Worm (Caenorhabditis elegans) whole organism, L4 larva: ENCODE data around the gene tomm-70.
A peak's percentile ranks its signal among the peaks of the same experiment; 100 is the strongest.

Experiments used
- D1046.2 ChIP-seq: fragments of 200-800 bp; sonication (Bioruptor generic); IDR thresholded peaks from 2 replicates; pipeline ENCODE4 v1.3.6; 2022; ENCODE audit warnings: missing genetic modification characterization, missing compliant biosample characterization
- F44E2.7 ChIP-seq: fragments of 200-800 bp; sonication (Bioruptor generic); IDR thresholded peaks from 2 replicates; pipeline ENCODE4 v2.1.2; 2022; ENCODE audit warnings: missing genetic modification characterization, missing compliant biosample characterization
- F49E8.2 ChIP-seq: sonication (generic microtip); optimal IDR thresholded peaks from 2 replicates; lab custom pipeline; 2016; ENCODE audit warnings: missing compliant biosample characterization, mild to moderate bottlenecking, missing genetic modification characterization, borderline replicate concordance
- R02D3.7 ChIP-seq: fragments of 150-350 bp; sonication (generic microtip); optimal IDR thresholded peaks from 3 replicates; lab custom pipeline; 2014; ENCODE audit warnings: missing biosample characterization, missing genetic modification characterization
- T20F7.1 ChIP-seq: fragments of 200-800 bp; sonication (Bioruptor generic); optimal IDR thresholded peaks from 2 replicates; lab custom pipeline; 2018; ENCODE audit warnings: mild to moderate bottlenecking, missing genetic modification characterization, missing compliant biosample characterization
- Y5F2A.4 ChIP-seq: fragments of 200-800 bp; sonication (Bioruptor generic); optimal IDR thresholded peaks from 2 replicates; lab custom pipeline; 2018; ENCODE audit warnings: mild to moderate bottlenecking, missing genetic modification characterization, missing compliant biosample characterization
- ZK337.2 ChIP-seq: fragments of 200-800 bp; sonication (Bioruptor generic); IDR thresholded peaks from 2 replicates; pipeline ENCODE4 v1.3.6; 2022; ENCODE audit warnings: missing genetic modification reagents, missing genetic modification characterization, missing compliant biosample characterization
- aha-1 ChIP-seq: fragments of 150-350 bp; peaks from one replicate; lab custom pipeline; 2014; ENCODE audit warnings: missing biosample characterization, missing genetic modification characterization
- ceh-28 ChIP-seq: fragments of 150-350 bp; optimal IDR thresholded peaks from 2 replicates; lab custom pipeline; 2014; ENCODE audit warnings: missing biosample characterization, missing genetic modification reagents, missing genetic modification characterization
- ceh-32 ChIP-seq: sonication (generic microtip); optimal IDR thresholded peaks from 2 replicates; lab custom pipeline; 2016; ENCODE audit warnings: mild to moderate bottlenecking, missing genetic modification characterization, missing compliant biosample characterization; ENCODE audit not compliant: poor library complexity
- ceh-62 ChIP-seq: sonication (generic microtip); optimal IDR thresholded peaks from 2 replicates; lab custom pipeline; 2017; ENCODE audit warnings: missing biosample characterization, missing genetic modification characterization
- ces-1 ChIP-seq: fragments of 150-350 bp; sonication (generic microtip); optimal IDR thresholded peaks from 4 replicates; lab custom pipeline; 2014; ENCODE audit warnings: missing biosample characterization, missing genetic modification reagents, missing genetic modification characterization
- ctbp-1 ChIP-seq: fragments of 200-800 bp; sonication (Bioruptor generic); IDR thresholded peaks from 2 replicates; pipeline ENCODE4 v1.3.6; 2022; ENCODE audit warnings: missing genetic modification reagents, missing genetic modification characterization, missing compliant biosample characterization
- daf-19 ChIP-seq: fragments of 200-800 bp; sonication (Bioruptor generic); conservative IDR thresholded peaks from 2 replicates; pipeline ENCODE4 v1.3.6; 2022; ENCODE audit warnings: missing genetic modification characterization, missing compliant biosample characterization
- dmd-8 ChIP-seq: fragments of 200-800 bp; sonication (Bioruptor generic); IDR thresholded peaks from 2 replicates; pipeline ENCODE4 v1.3.6; 2022; ENCODE audit warnings: missing genetic modification characterization, missing compliant biosample characterization
- dmd-9 ChIP-seq: fragments of 200-800 bp; sonication (Bioruptor generic); IDR thresholded peaks from 2 replicates; pipeline ENCODE4 v1.3.6; 2022; ENCODE audit warnings: missing genetic modification reagents, missing genetic modification characterization, missing compliant biosample characterization
- duxl-1 ChIP-seq: sonication (generic microtip); optimal IDR thresholded peaks from 2 replicates; lab custom pipeline; 2016; ENCODE audit warnings: mild to moderate bottlenecking, missing genetic modification characterization, moderate library complexity, missing compliant biosample characterization; ENCODE audit not compliant: poor library complexity
- dve-1 ChIP-seq: sonication (generic microtip); optimal IDR thresholded peaks from 2 replicates; lab custom pipeline; 2017; ENCODE audit warnings: antibody characterized with exemption, mild to moderate bottlenecking, missing genetic modification characterization, missing compliant biosample characterization; ENCODE audit not compliant: insufficient read depth
- fos-1 ChIP-seq: fragments of 150-350 bp; optimal IDR thresholded peaks from 2 replicates; lab custom pipeline; 2014; ENCODE audit warnings: missing biosample characterization, missing genetic modification characterization
- hlh-11 ChIP-seq: fragments of 200-800 bp; sonication (Bioruptor generic); optimal IDR thresholded peaks from 2 replicates; lab custom pipeline; 2018; ENCODE audit warnings: mild to moderate bottlenecking, missing genetic modification characterization, missing compliant biosample characterization
- hlh-30 ChIP-seq: sonication (generic microtip); optimal IDR thresholded peaks from 2 replicates; lab custom pipeline; 2017; ENCODE audit warnings: antibody characterized with exemption, mild to moderate bottlenecking, missing genetic modification characterization, missing compliant biosample characterization; ENCODE audit not compliant: insufficient read depth
- hmg-1.1 ChIP-seq: fragments of 200-800 bp; sonication (Bioruptor generic); IDR thresholded peaks from 2 replicates; pipeline ENCODE4 v1.3.6; 2022; ENCODE audit warnings: missing genetic modification reagents, missing genetic modification characterization, missing compliant biosample characterization
- lin-13 ChIP-seq: fragments of 150-350 bp; optimal IDR thresholded peaks from 2 replicates; lab custom pipeline; 2014; ENCODE audit warnings: missing biosample characterization, missing genetic modification reagents, missing genetic modification characterization
- lin-38 ChIP-seq: fragments of 200-800 bp; sonication (Bioruptor generic); IDR thresholded peaks from 2 replicates; pipeline ENCODE4 v1.3.6; 2022; ENCODE audit warnings: missing genetic modification reagents, missing genetic modification characterization, missing compliant biosample characterization
- lir-3 ChIP-seq: sonication (generic microtip); optimal IDR thresholded peaks from 2 replicates; lab custom pipeline; 2016; ENCODE audit warnings: mild to moderate bottlenecking, missing genetic modification characterization, missing compliant biosample characterization
- mdl-1 ChIP-seq, 2 experiments: fragments of 150-350 bp in 1 of 2; sonication (generic microtip) in 1 of 2; optimal IDR thresholded peaks; 2 replicates each; lab custom pipeline; 2014 to 2017; ENCODE audit warnings: missing biosample characterization in 2 of 2, missing genetic modification characterization in 2 of 2
- mxl-2 ChIP-seq: fragments of 200-800 bp; sonication (Bioruptor generic); conservative IDR thresholded peaks from 2 replicates; pipeline ENCODE4 v1.3.6; 2022; ENCODE audit warnings: missing genetic modification reagents, missing genetic modification characterization, missing compliant biosample characterization
- nhr-10 ChIP-seq: fragments of 150-350 bp; optimal IDR thresholded peaks from 2 replicates; lab custom pipeline; 2014; ENCODE audit warnings: missing biosample characterization, missing genetic modification characterization
- nhr-28 ChIP-seq: fragments of 150-350 bp; optimal IDR thresholded peaks from 2 replicates; lab custom pipeline; 2014; ENCODE audit warnings: missing biosample characterization, missing genetic modification characterization
- nhr-48 ChIP-seq: sonication (generic microtip); optimal IDR thresholded peaks from 2 replicates; lab custom pipeline; 2016; ENCODE audit warnings: mild to moderate bottlenecking, missing genetic modification characterization, missing compliant biosample characterization
- nhr-6 ChIP-seq: fragments of 150-350 bp; optimal IDR thresholded peaks from 2 replicates; lab custom pipeline; 2014; ENCODE audit warnings: missing biosample characterization, missing genetic modification characterization
- nhr-77 ChIP-seq: fragments of 150-350 bp; optimal IDR thresholded peaks from 2 replicates; lab custom pipeline; 2014; ENCODE audit warnings: missing biosample characterization, missing genetic modification characterization
- pqm-1 ChIP-seq: sonication (generic microtip); optimal IDR thresholded peaks from 2 replicates; lab custom pipeline; 2017; ENCODE audit warnings: missing biosample characterization, missing genetic modification characterization
- saeg-2 ChIP-seq: fragments of 200-800 bp; sonication (Bioruptor generic); IDR thresholded peaks from 2 replicates; pipeline ENCODE4 v1.3.6; 2022; ENCODE audit warnings: missing genetic modification reagents, missing genetic modification characterization, missing compliant biosample characterization
- set-16 ChIP-seq: fragments of 200-800 bp; sonication (Bioruptor generic); IDR thresholded peaks from 2 replicates; pipeline ENCODE4 v1.3.6; 2022; ENCODE audit warnings: missing genetic modification reagents, missing genetic modification characterization, missing compliant biosample characterization
- snpc-1.2 ChIP-seq: fragments of 200-800 bp; sonication (Bioruptor generic); IDR thresholded peaks from 2 replicates; pipeline ENCODE4 v1.3.6; 2022; ENCODE audit warnings: missing genetic modification reagents, missing genetic modification characterization, missing compliant biosample characterization
- snpc-4 ChIP-seq: fragments of 150-350 bp; optimal IDR thresholded peaks from 2 replicates; lab custom pipeline; 2014; ENCODE audit warnings: missing biosample characterization, missing genetic modification characterization
- spr-1 ChIP-seq: sonication (generic microtip); optimal IDR thresholded peaks from 2 replicates; lab custom pipeline; 2016; ENCODE audit warnings: mild to moderate bottlenecking, missing genetic modification characterization, missing compliant biosample characterization
- tra-1 ChIP-seq: fragments of 200-800 bp; sonication (Bioruptor generic); IDR thresholded peaks from 2 replicates; pipeline ENCODE4 v1.3.6; 2022; ENCODE audit warnings: missing genetic modification reagents, missing genetic modification characterization, missing compliant biosample characterization
- unc-130 ChIP-seq: sonication (generic microtip); optimal IDR thresholded peaks from 2 replicates; lab custom pipeline; 2016; ENCODE audit warnings: missing genetic modification reagents, missing genetic modification characterization, missing compliant biosample characterization

tomm-70 gene

ce11 chrIII:8716084-8716483 lies 38.5 kb downstream of the tomm-70 start, which contains the start of gene B0303.14:
TSS of gene B0303.14 (minus strand) at chrIII:8716184.
- TF ChIP-seq snpc-4 (tag; lab: Kevin White, UChicago): no peak
- no peak for TF ChIP-seq tra-1
- no peak for TF ChIP-seq pqm-1 (tag; lab: Kevin White, UChicago)
- no peak for TF ChIP-seq snpc-1.2 (GFP tag; lab: Robert Waterston, UW)
- TF ChIP-seq nhr-77 (tag; lab: Kevin White, UChicago): no peak
- TF ChIP-seq ceh-62: no peak
- TF ChIP-seq lin-38 (GFP tag; lab: Robert Waterston, UW): no peak
- no peak for TF ChIP-seq lir-3 (tag; lab: Kevin White, UChicago)
- no peak for TF ChIP-seq nhr-28 (tag; lab: Kevin White, UChicago)
- no peak for TF ChIP-seq ceh-28

- TF ChIP-seq dmd-8 (GFP tag; lab: Robert Waterston, UW) (no peak), snpc-4 (tag; lab: Kevin White, UChicago) (no peak), Y5F2A.4 (no peak), nhr-28 (tag; lab: Kevin White, UChicago) (peak; percentile 37), hlh-30 (tag; lab: Kevin White, UChicago) (peak; percentile 18), F49E8.2 (tag; lab: Kevin White, UChicago) (no peak), duxl-1 (no peak), nhr-6 (no peak)
Observed at ce11 chrIII:8712968-8713367, 41.6 kb downstream of the tomm-70 start.

- TF ChIP-seq saeg-2 (no peak), R02D3.7 (tag; lab: Kevin White, UChicago) (no peak), mxl-2 (GFP tag; lab: Robert Waterston, UW) (no peak), aha-1 (peak; percentile 18), D1046.2 (GFP tag; lab: Robert Waterston, UW) (no peak)
Observed at ce11 chrIII:8710310-8710709, 44.2 kb downstream of the tomm-70 start, which contains the start of gene B0303.11. TSS of gene B0303.11 (minus strand) at chrIII:8710410.

- TF ChIP-seq nhr-48 (tag; lab: Kevin White, UChicago): peak; percentile 42
- peak; percentile 26 for TF ChIP-seq nhr-28 (tag; lab: Kevin White, UChicago)
- TF ChIP-seq mdl-1 (tag; optimal IDR thresholded peaks at IDR 0.05; lab: Kevin White, UChicago): no peak
Observed at ce11 chrIII:8709735-8710134, 44.8 kb downstream of the tomm-70 start.

DNA sequence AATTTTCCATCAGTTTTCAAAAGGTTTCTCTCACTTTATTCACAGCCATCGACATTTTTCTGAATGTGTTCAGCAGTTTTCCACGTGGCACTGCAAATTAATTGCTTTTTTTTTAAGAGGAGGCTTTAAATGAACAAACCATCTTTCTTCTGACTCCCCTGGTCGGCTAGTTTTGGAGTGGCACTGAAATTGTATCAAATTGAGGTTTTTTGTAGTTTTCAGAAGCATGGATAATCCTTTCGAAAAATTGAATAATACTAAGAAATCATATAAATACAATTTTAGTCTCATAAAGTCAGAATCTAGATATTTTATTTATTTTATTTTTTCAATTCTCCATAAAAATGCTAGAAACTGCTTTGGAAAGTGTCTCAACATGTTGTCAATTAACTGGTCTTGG lies 49.8 kb downstream of the tomm-70 start, which contains the start of gene B0303.16:
B0303.16 (plus strand) TSS at position 301 of the 400 bp plus-strand sequence.
- TF ChIP-seq lin-13 (GFP tag; lab: Kevin White, UChicago) (no peak), ceh-32 (no peak), mdl-1 (tag; optimal IDR thresholded peaks at IDR 0.05; lab: Kevin White, UChicago) (no peak), nhr-10 (no peak), ces-1 (GFP tag; lab: Kevin White, UChicago) (no peak), F44E2.7 (GFP tag; lab: Robert Waterston, UW) (no peak), unc-130 (GFP tag; lab: Kevin White, UChicago) (no peak), hlh-11 (tag; lab: Kevin White, UChicago) (no peak), set-16 (no peak), T20F7.1 (GFP tag; lab: Kevin White, UChicago) (no peak), ctbp-1 (no peak), daf-19 (GFP tag; lab: Robert Waterston, UW) (no peak), nhr-48 (tag; lab: Kevin White, UChicago) (no peak), fos-1 (tag; lab: Kevin White, UChicago) (no peak), spr-1 (no peak), Y5F2A.4 (no peak), dve-1 (tag; lab: Kevin White, UChicago) (no peak), dmd-9 (no peak), hmg-1.1 (GFP tag; lab: Robert Waterston, UW) (no peak), ZK337.2 (no peak)
